Fruit fly (Drosophila melanogaster) whole organism, embryonic: ENCODE measurements around the gene Cyp4ac1.

ENCODE experiments used
- CG1024 ChIP-seq: fragments of 200-800 bp; sonication (Bioruptor generic); IDR thresholded peaks from 2 replicates; pipeline ENCODE4 v1.3.6; 2022; ENCODE audit warnings: missing biosample characterization, missing genetic modification characterization
- CG10321 ChIP-seq: fragments of 200-800 bp; sonication (Bioruptor generic); IDR thresholded peaks from 2 replicates; pipeline ENCODE4 v1.3.6; 2022; ENCODE audit warnings: missing biosample characterization, missing genetic modification characterization
- CG10654 ChIP-seq: fragments of 200-800 bp; sonication (Bioruptor generic); optimal IDR thresholded peaks from 2 replicates; lab custom pipeline; 2016; ENCODE audit warnings: missing biosample characterization, missing genetic modification characterization
- CG12659 ChIP-seq: fragments of 200-800 bp; sonication (Bioruptor generic); optimal IDR thresholded peaks from 3 replicates; lab custom pipeline; 2017; ENCODE audit warnings: mild to moderate bottlenecking, missing biosample characterization, missing genetic modification reagents, missing genetic modification characterization
- CG12942 ChIP-seq: fragments of 200-800 bp; sonication (Bioruptor generic); optimal IDR thresholded peaks from 3 replicates; lab custom pipeline; 2016; ENCODE audit warnings: missing biosample characterization, missing genetic modification characterization
- CG13287 ChIP-seq: fragments of 200-800 bp; sonication (Bioruptor generic); IDR thresholded peaks from 2 replicates; pipeline ENCODE4 v1.3.6; 2022; ENCODE audit warnings: missing biosample characterization, missing genetic modification characterization; ENCODE audit not compliant: partially characterized antibody
- CG14710 ChIP-seq: fragments of 200-800 bp; sonication (Bioruptor generic); optimal IDR thresholded peaks from 3 replicates; lab custom pipeline; 2019; ENCODE audit warnings: missing biosample characterization, mild to moderate bottlenecking, missing genetic modification characterization, moderate library complexity
- CG15011 ChIP-seq: fragments of 200-800 bp; sonication (Bioruptor generic); optimal IDR thresholded peaks from 3 replicates; lab custom pipeline; 2018; ENCODE audit warnings: missing biosample characterization, mild to moderate bottlenecking, missing genetic modification characterization
- CG15514 ChIP-seq: fragments of 200-800 bp; sonication (Bioruptor generic); optimal IDR thresholded peaks from 3 replicates; lab custom pipeline; 2017; ENCODE audit warnings: missing biosample characterization, missing genetic modification characterization, mild to moderate bottlenecking, moderate library complexity, missing genetic modification reagents
- CG16815 ChIP-seq: fragments of 200-800 bp; sonication (Bioruptor generic); optimal IDR thresholded peaks from 3 replicates; lab custom pipeline; 2017; ENCODE audit warnings: missing biosample characterization, mild to moderate bottlenecking, missing genetic modification characterization
- CG17186 ChIP-seq: fragments of 200-800 bp; sonication (Bioruptor generic); optimal IDR thresholded peaks from 3 replicates; lab custom pipeline; 2017; ENCODE audit warnings: missing biosample characterization, missing genetic modification reagents, missing genetic modification characterization
- CG17361 ChIP-seq: fragments of 200-800 bp; sonication (Bioruptor generic); IDR thresholded peaks from 3 replicates; pipeline ENCODE4 v1.3.6; 2022; ENCODE audit warnings: missing biosample characterization, missing genetic modification characterization
- CG17829 ChIP-seq: fragments of 200-800 bp; optimal IDR thresholded peaks from 2 replicates; lab custom pipeline; 2019; ENCODE audit warnings: missing biosample characterization, mild to moderate bottlenecking, missing genetic modification characterization, moderate library complexity
- CG18476 ChIP-seq: fragments of 200-800 bp; sonication (Bioruptor generic); optimal IDR thresholded peaks from 2 replicates; lab custom pipeline; 2016; ENCODE audit warnings: missing biosample characterization, mild to moderate bottlenecking, missing genetic modification characterization
- CG18619 ChIP-seq: fragments of 200-800 bp; sonication (Bioruptor generic); optimal IDR thresholded peaks from 3 replicates; lab custom pipeline; 2017; ENCODE audit warnings: missing biosample characterization, mild to moderate bottlenecking, missing genetic modification characterization
- CG33557 ChIP-seq: fragments of 200-800 bp; sonication (Bioruptor generic); optimal IDR thresholded peaks from 2 replicates; lab custom pipeline; 2019; ENCODE audit warnings: missing biosample characterization, mild to moderate bottlenecking, missing genetic modification characterization, moderate library complexity
- CG3995 ChIP-seq: fragments of 200-800 bp; sonication (Bioruptor generic); optimal IDR thresholded peaks from 3 replicates; lab custom pipeline; 2016; ENCODE audit warnings: missing biosample characterization, missing genetic modification characterization
- CG4424 ChIP-seq: fragments of 200-800 bp; sonication (Bioruptor generic); optimal IDR thresholded peaks from 3 replicates; lab custom pipeline; 2016; ENCODE audit warnings: missing biosample characterization, missing genetic modification characterization
- CG6854 ChIP-seq: fragments of 200-800 bp; sonication (Bioruptor generic); optimal IDR thresholded peaks from 3 replicates; lab custom pipeline; 2017; ENCODE audit warnings: missing biosample characterization, mild to moderate bottlenecking, missing genetic modification characterization
- CG7928 ChIP-seq: fragments of 200-800 bp; sonication (Bioruptor generic); optimal IDR thresholded peaks from 2 replicates; lab custom pipeline; 2017; ENCODE audit warnings: missing biosample characterization, mild to moderate bottlenecking, missing genetic modification characterization
- CG8359 ChIP-seq: fragments of 200-800 bp; sonication (Bioruptor generic); optimal IDR thresholded peaks from 2 replicates; lab custom pipeline; 2017; ENCODE audit warnings: missing biosample characterization, mild to moderate bottlenecking, missing genetic modification characterization, borderline replicate concordance
- Fer3 ChIP-seq: fragments of 200-800 bp; sonication (Bioruptor generic); optimal IDR thresholded peaks from 2 replicates; lab custom pipeline; 2018; ENCODE audit warnings: missing biosample characterization, mild to moderate bottlenecking, missing genetic modification characterization, moderate library complexity
- HLH4C ChIP-seq: fragments of 200-800 bp; sonication (Bioruptor generic); IDR thresholded peaks from 3 replicates; pipeline ENCODE4 v1.3.6; 2022; ENCODE audit warnings: missing biosample characterization, missing genetic modification characterization; ENCODE audit not compliant: partially characterized antibody
- HLH54F ChIP-seq: fragments of 200-800 bp; sonication (Bioruptor generic); optimal IDR thresholded peaks from 3 replicates; lab custom pipeline; 2016; ENCODE audit warnings: missing biosample characterization, missing genetic modification characterization
- HmgZ ChIP-seq: fragments of 200-800 bp; sonication (Bioruptor generic); optimal IDR thresholded peaks from 2 replicates; lab custom pipeline; 2018; ENCODE audit warnings: missing biosample characterization, mild to moderate bottlenecking, missing genetic modification characterization
- Lpt ChIP-seq: fragments of >200 bp; optimal IDR thresholded peaks from 2 replicates; lab custom pipeline; 2018; ENCODE audit warnings: missing biosample characterization, missing genetic modification characterization
- Nf-YB ChIP-seq: fragments of 200-800 bp; sonication (Bioruptor generic); optimal IDR thresholded peaks from 3 replicates; lab custom pipeline; 2019; ENCODE audit warnings: missing biosample characterization, mild to moderate bottlenecking, missing genetic modification characterization, moderate library complexity
- Opbp ChIP-seq: fragments of 200-800 bp; sonication (Bioruptor generic); IDR thresholded peaks from 3 replicates; pipeline ENCODE4 v1.3.6; 2022; ENCODE audit warnings: missing biosample characterization, missing genetic modification characterization; ENCODE audit not compliant: partially characterized antibody
- Taf1 ChIP-seq: fragments of 200-800 bp; sonication (Bioruptor generic); IDR thresholded peaks from 2 replicates; pipeline ENCODE4 v1.3.6; 2022; ENCODE audit warnings: missing biosample characterization, missing genetic modification characterization
- ab ChIP-seq: fragments of 200-800 bp; sonication (Bioruptor generic); optimal IDR thresholded peaks from 2 replicates; lab custom pipeline; 2016; ENCODE audit warnings: missing biosample characterization, missing genetic modification characterization
- ac ChIP-seq: fragments of 200-800 bp; sonication (Bioruptor generic); optimal IDR thresholded peaks from 3 replicates; lab custom pipeline; 2017; ENCODE audit warnings: missing biosample characterization, mild to moderate bottlenecking, missing genetic modification characterization
- corto ChIP-seq: fragments of 200-800 bp; sonication (Bioruptor generic); optimal IDR thresholded peaks from 2 replicates; lab custom pipeline; 2016; ENCODE audit warnings: missing biosample characterization, mild to moderate bottlenecking, missing genetic modification characterization, moderate library complexity
- croc ChIP-seq: fragments of 200-800 bp; sonication (Bioruptor generic); conservative IDR thresholded peaks from 3 replicates; pipeline ENCODE4 v1.3.6; 2022; ENCODE audit warnings: missing biosample characterization, missing genetic modification characterization
- disco-r ChIP-seq: fragments of 200-800 bp; sonication (Bioruptor generic); optimal IDR thresholded peaks from 2 replicates; lab custom pipeline; 2016; ENCODE audit warnings: missing biosample characterization, missing genetic modification characterization
- exex ChIP-seq: fragments of 200-800 bp; sonication (Bioruptor generic); optimal IDR thresholded peaks from 4 replicates; lab custom pipeline; 2018; ENCODE audit warnings: missing biosample characterization, mild to moderate bottlenecking, missing genetic modification characterization, moderate library complexity
- eyg ChIP-seq: fragments of 200-800 bp; sonication (Bioruptor generic); optimal IDR thresholded peaks from 3 replicates; lab custom pipeline; 2016; ENCODE audit warnings: missing biosample characterization, missing genetic modification characterization
- hth ChIP-seq: fragments of >200 bp; optimal IDR thresholded peaks from 2 replicates; lab custom pipeline; 2017; ENCODE audit warnings: inconsistent platforms
- insv ChIP-seq, 2 experiments: fragments of 200-800 bp; sonication (Bioruptor generic); optimal IDR thresholded peaks; 3 replicates each; lab custom pipeline; 2016 to 2018; ENCODE audit warnings: missing biosample characterization in 2 of 2, missing genetic modification characterization in 2 of 2
- kah ChIP-seq: fragments of 200-800 bp; sonication (Bioruptor generic); optimal IDR thresholded peaks from 2 replicates; lab custom pipeline; 2018; ENCODE audit warnings: missing biosample characterization, mild to moderate bottlenecking, missing genetic modification characterization
- lbe ChIP-seq: fragments of 200-800 bp; sonication (Bioruptor generic); optimal IDR thresholded peaks from 2 replicates; lab custom pipeline; 2016; ENCODE audit warnings: missing biosample characterization, mild to moderate bottlenecking, missing genetic modification characterization
- p53 ChIP-seq: fragments of 200-800 bp; sonication (Bioruptor generic); optimal IDR thresholded peaks from 2 replicates; lab custom pipeline; 2016; ENCODE audit warnings: missing biosample characterization, missing genetic modification characterization
- pfk ChIP-seq: fragments of 200-800 bp; sonication (Bioruptor generic); optimal IDR thresholded peaks from 2 replicates; lab custom pipeline; 2018; ENCODE audit warnings: missing biosample characterization, mild to moderate bottlenecking, missing genetic modification characterization, moderate library complexity
- pros ChIP-seq: fragments of 200-800 bp; sonication (Bioruptor generic); optimal IDR thresholded peaks from 3 replicates; lab custom pipeline; 2019; ENCODE audit warnings: missing biosample characterization, mild to moderate bottlenecking, missing genetic modification characterization, moderate library complexity
- pzg ChIP-seq: fragments of 200-800 bp; sonication (Bioruptor generic); optimal IDR thresholded peaks from 3 replicates; lab custom pipeline; 2018; ENCODE audit warnings: missing biosample characterization, mild to moderate bottlenecking, missing genetic modification characterization, moderate library complexity
- schlank ChIP-seq: fragments of 200-800 bp; sonication (Bioruptor generic); optimal IDR thresholded peaks from 2 replicates; lab custom pipeline; 2018; ENCODE audit warnings: missing biosample characterization, mild to moderate bottlenecking, missing genetic modification characterization
- shn ChIP-seq: fragments of 200-800 bp; sonication (Bioruptor generic); optimal IDR thresholded peaks from 3 replicates; lab custom pipeline; 2016; ENCODE audit warnings: missing biosample characterization, missing genetic modification characterization
- tio ChIP-seq: fragments of 200-800 bp; sonication (Bioruptor generic); optimal IDR thresholded peaks from 2 replicates; lab custom pipeline; 2017; ENCODE audit warnings: missing biosample characterization, missing genetic modification characterization, inconsistent platforms
- usp ChIP-seq: fragments of >200 bp; optimal IDR thresholded peaks from 2 replicates; lab custom pipeline; 2017; ENCODE audit warnings: missing biosample characterization, missing genetic modification characterization
- zen ChIP-seq: fragments of 200-800 bp; sonication (Bioruptor generic); optimal IDR thresholded peaks from 3 replicates; lab custom pipeline; 2018; ENCODE audit warnings: missing biosample characterization, mild to moderate bottlenecking, missing genetic modification characterization, moderate library complexity

Cyp4ac1 gene

dm6 chr2L:5298978-5299627 is 35.3 kb downstream of the Cyp4ac1 start (continued):
- TF ChIP-seq CG12942 (GFP tag; lab: Kevin White, UChicago) (peak; percentile 67), Taf1 (GFP tag; lab: Robert Waterston, UW) (peak; percentile 40; the same call in 1 of the 2 replicates), CG15514 (GFP tag; lab: Kevin White, UChicago) (peak; percentile 40), CG12659 (peak; percentile 83), pzg (no peak), Lpt (GFP tag; lab: Kevin White, UChicago) (no peak), CG8359 (GFP tag; lab: Kevin White, UChicago) (peak; percentile 50), HLH54F (peak; percentile 46), CG6854 (peak; percentile 67), lbe (peak; percentile 67), disco-r (peak; percentile 20), Nf-YB (GFP tag; lab: Kevin White, UChicago) (peak; percentile 61), Fer3 (tag; lab: Kevin White, UChicago) (peak; percentile 75), CG14710 (tag; lab: Kevin White, UChicago) (peak; percentile 76), hth (no peak), shn (GFP tag; lab: Kevin White, UChicago) (peak; percentile 59), CG1024 (GFP tag; lab: Robert Waterston, UW) (peak; percentile 63), usp (GFP tag; lab: Kevin White, UChicago) (no peak), CG17361 (GFP tag; lab: Robert Waterston, UW) (peak; percentile 87), kah (GFP tag; lab: Kevin White, UChicago) (peak; percentile 71), eyg (GFP tag; lab: Kevin White, UChicago) (no peak), Opbp (GFP tag; lab: Robert Waterston, UW) (no peak), croc (GFP tag; lab: Robert Waterston, UW) (peak; percentile 74), CG15011 (GFP tag; lab: Kevin White, UChicago) (peak; percentile 64), zen (tag; lab: Kevin White, UChicago) (peak; percentile 52), HmgZ (tag; lab: Kevin White, UChicago) (peak; percentile 64), insv (GFP tag; optimal IDR thresholded peaks at IDR 0.05; lab: Kevin White, UChicago) (no peak), schlank (peak; percentile 23), CG16815 (GFP tag; lab: Kevin White, UChicago) (peak; percentile 73), tio (GFP tag; lab: Kevin White, UChicago) (peak; percentile 76), corto (GFP tag; lab: Kevin White, UChicago) (peak; percentile 53), CG17186 (GFP tag; lab: Kevin White, UChicago) (peak; percentile 28), ab (peak; percentile 13), CG10321 (peak; percentile 84), CG7928 (GFP tag; lab: Kevin White, UChicago) (peak; percentile 35), p53 (GFP tag; lab: Kevin White, UChicago) (no peak), pros (GFP tag; lab: Kevin White, UChicago) (no peak), CG3995 (no peak), CG4424 (peak; percentile 83), CG13287 (GFP tag; lab: Robert Waterston, UW) (no peak), CG18476 (peak; percentile 46), exex (tag; lab: Kevin White, UChicago) (no peak), CG17829 (tag; lab: Kevin White, UChicago) (peak; percentile 87), HLH4C (GFP tag; lab: Robert Waterston, UW) (no peak), ac (GFP tag; lab: Kevin White, UChicago) (no peak), CG33557 (GFP tag; lab: Kevin White, UChicago) (peak; percentile 76), CG18619 (GFP tag; lab: Kevin White, UChicago) (peak; percentile 82), CG10654 (peak; percentile 75), pfk (GFP tag; lab: Kevin White, UChicago) (no peak)
